Worm (Caenorhabditis elegans) whole organism, L4/young adult: ENCODE data around the gene noah-2.

Experiments used
- W03F9.2 ChIP-seq: fragments of 150-350 bp; optimal IDR thresholded peaks from 2 replicates; lab custom pipeline; 2014; ENCODE audit warnings: missing biosample characterization, missing genetic modification characterization
- dao-5 ChIP-seq: sonication (generic microtip); optimal IDR thresholded peaks from 2 replicates; lab custom pipeline; 2016; ENCODE audit warnings: missing genotype, missing genetic modification characterization, moderate library complexity, missing compliant biosample characterization
- him-1 ChIP-seq: sonication (generic microtip); optimal IDR thresholded peaks from 2 replicates; lab custom pipeline; 2016; ENCODE audit warnings: missing genotype, missing genetic modification reagents, missing genetic modification characterization, missing compliant biosample characterization

DNA sequence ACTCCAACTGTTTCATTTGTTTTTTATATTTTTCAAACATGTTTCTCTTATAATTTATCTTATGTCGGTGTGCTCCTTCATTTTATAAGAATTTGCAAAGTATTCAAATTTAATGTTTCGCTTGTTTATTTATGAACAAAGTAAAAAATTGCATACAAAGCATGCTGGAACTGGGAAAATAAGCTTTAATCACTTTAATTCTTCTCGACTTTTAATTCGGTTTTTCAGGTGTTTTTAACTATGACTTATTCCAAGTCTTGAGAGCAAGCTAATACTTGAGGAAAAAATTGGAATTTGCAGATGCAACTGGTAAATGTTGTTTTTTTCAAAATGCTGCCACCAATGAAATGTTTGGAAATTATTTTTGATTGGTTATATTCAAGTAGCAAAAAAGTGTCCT lies 40.7 kb downstream of the noah-2 start, which contains the start of gene srz-59:
- TF ChIP-seq W03F9.2 (tag; lab: Kevin White, UChicago) = no peak
- no peak for TF ChIP-seq him-1 (tag; lab: Kevin White, UChicago)
- no peak for TF ChIP-seq dao-5 (tag; lab: Kevin White, UChicago)
